Fruit fly (Drosophila melanogaster): ENCODE results near the gene Neos.

Neos gene

dm6 chr3L:7243775-7244438 lies 2.5 kb downstream of the Neos start, which contains the start of the genes mRpL50 and mei-P22:
mRpL50 (minus strand) TSS chr3L:7243933.
mei-P22 (plus strand) TSS chr3L:7244388.
- TF ChIP-seq CG3032 (tag; optimal IDR thresholded peaks at IDR 0.05): peak; percentile 2
- no peak for TF ChIP-seq Eip93F (GFP tag; optimal IDR thresholded peaks at IDR 0.05)
- TF ChIP-seq lz (GFP tag; optimal IDR thresholded peaks at IDR 0.05): peak; percentile 31
- no peak for TF ChIP-seq achi (GFP tag; optimal IDR thresholded peaks at IDR 0.05)
- TF ChIP-seq CG10669 (GFP tag; optimal IDR thresholded peaks at IDR 0.05): no peak
- TF ChIP-seq fd59A (GFP tag; optimal IDR thresholded peaks at IDR 0.05): no peak
- no peak for TF ChIP-seq fd85E (GFP tag; optimal IDR thresholded peaks at IDR 0.05)
- TF ChIP-seq Blimp-1 (GFP tag; optimal IDR thresholded peaks at IDR 0.05): no peak
- TF ChIP-seq Gug (GFP tag; IDR thresholded peaks at IDR 0.05): no peak
- no peak for TF ChIP-seq CG8119 (GFP tag; IDR thresholded peaks at IDR 0.05)
- TF ChIP-seq CG34406 (GFP tag; optimal IDR thresholded peaks at IDR 0.05): no peak
- no peak for TF ChIP-seq dac (GFP tag; optimal IDR thresholded peaks at IDR 0.05)
- TF ChIP-seq pdm3 (GFP tag; optimal IDR thresholded peaks at IDR 0.05): peak; percentile 44
- TF ChIP-seq CG6792 (GFP tag; optimal IDR thresholded peaks at IDR 0.05): peak; percentile 7
- TF ChIP-seq dsx (GFP tag; optimal IDR thresholded peaks at IDR 0.05; ENCODE audit: poor library complexity, severe bottlenecking): no peak
- peak; percentile 4 for TF ChIP-seq acj6 (GFP tag; optimal IDR thresholded peaks at IDR 0.05)
- TF ChIP-seq cyc (GFP tag; optimal IDR thresholded peaks at IDR 0.05): no peak
- no peak for TF ChIP-seq CG8319 (GFP tag; optimal IDR thresholded peaks at IDR 0.05)
- TF ChIP-seq esn (GFP tag; optimal IDR thresholded peaks at IDR 0.05): peak; percentile 38
- peak; percentile 1 for TF ChIP-seq Smox (GFP tag; optimal IDR thresholded peaks at IDR 0.05)
- TF ChIP-seq CG32006 (GFP tag; optimal IDR thresholded peaks at IDR 0.05): no peak
- no peak for TF ChIP-seq spab (GFP tag; optimal IDR thresholded peaks at IDR 0.05)
- no peak for TF ChIP-seq Sox15 (GFP tag; optimal IDR thresholded peaks at IDR 0.05)
- peak; percentile 5 for TF ChIP-seq Eip75B (GFP tag; optimal IDR thresholded peaks at IDR 0.05)
- no peak for TF ChIP-seq CG3919 (GFP tag; optimal IDR thresholded peaks at IDR 0.05)
- peak; percentile 24 for TF ChIP-seq OdsH (GFP tag; optimal IDR thresholded peaks at IDR 0.05)
- no peak for TF ChIP-seq net (GFP tag; optimal IDR thresholded peaks at IDR 0.05)
- no peak for TF ChIP-seq CG16779 (tag; optimal IDR thresholded peaks at IDR 0.05)
- TF ChIP-seq CG15336 (GFP tag; IDR thresholded peaks at IDR 0.05): no peak
- no peak for TF ChIP-seq CG9139 (GFP tag; optimal IDR thresholded peaks at IDR 0.05)
- no peak for TF ChIP-seq CG8632 (GFP tag; optimal IDR thresholded peaks at IDR 0.05)
- no peak for TF ChIP-seq vri (GFP tag; optimal IDR thresholded peaks at IDR 0.05)
- TF ChIP-seq Sox102F (GFP tag; optimal IDR thresholded peaks at IDR 0.05): no peak
- no peak for TF ChIP-seq CG1621 (tag; optimal IDR thresholded peaks at IDR 0.05)
- no peak for TF ChIP-seq Hr38 (GFP tag; optimal IDR thresholded peaks at IDR 0.05)
- TF ChIP-seq Hr4 (GFP tag; optimal IDR thresholded peaks at IDR 0.05): peak; percentile 21
- TF ChIP-seq CG31627 (GFP tag; optimal IDR thresholded peaks at IDR 0.05): peak; percentile 28
- no peak for TF ChIP-seq CG6808 (GFP tag; optimal IDR thresholded peaks at IDR 0.05)
- peak; percentile 93 for TF ChIP-seq fkh (GFP tag; optimal IDR thresholded peaks at IDR 0.05)
- no peak for TF ChIP-seq Ets96B (tag; optimal IDR thresholded peaks at IDR 0.05)
- peak; percentile 54 for TF ChIP-seq Eip78C (GFP tag)
- TF ChIP-seq svp (GFP tag): no peak
- TF ChIP-seq Lpt (GFP tag; optimal IDR thresholded peaks at IDR 0.05): no peak
- TF ChIP-seq CG6854 (GFP tag; optimal IDR thresholded peaks at IDR 0.05): no peak
- no peak for TF ChIP-seq CG11902 (GFP tag; optimal IDR thresholded peaks at IDR 0.05)
- no peak for TF ChIP-seq Ets21C (GFP tag; optimal IDR thresholded peaks at IDR 0.05)
- peak; percentile 5 for TF ChIP-seq CG10631 (GFP tag; optimal IDR thresholded peaks at IDR 0.05)
- peak; percentile 9 for TF ChIP-seq topi (GFP tag; optimal IDR thresholded peaks at IDR 0.05)
- TF ChIP-seq Met (GFP tag; optimal IDR thresholded peaks at IDR 0.05): peak; percentile 11
- no peak for TF ChIP-seq CG6276 (GFP tag; optimal IDR thresholded peaks at IDR 0.05)
- no peak for TF ChIP-seq CG4318 (GFP tag; optimal IDR thresholded peaks at IDR 0.05)
- TF ChIP-seq Hr39 (GFP tag; optimal IDR thresholded peaks at IDR 0.05): peak; percentile 37

Measured in whole organism, prepupa.